Fruit fly (Drosophila melanogaster) whole organism, embryonic: Measurements from ENCODE around the gene CG44000.

ENCODE experiments used
- Awh ChIP-seq: fragments of 200-800 bp; sonication (Bioruptor generic); IDR thresholded peaks from 2 replicates; pipeline ENCODE4, ENCODE4 v1.3.6; 2022; ENCODE audit warnings: missing biosample characterization, missing genetic modification characterization
- Bgb ChIP-seq: fragments of 200-800 bp; sonication (Bioruptor generic); IDR thresholded peaks from 2 replicates; pipeline ENCODE4 v1.3.6; 2022; ENCODE audit warnings: missing biosample characterization, missing genetic modification characterization; ENCODE audit not compliant: partially characterized antibody
- CG11247 ChIP-seq: fragments of 200-800 bp; sonication (Bioruptor generic); IDR thresholded peaks from 2 replicates; pipeline ENCODE4 v1.3.6; 2022; ENCODE audit warnings: missing biosample characterization, missing genetic modification characterization
- CG11560 ChIP-seq: fragments of 200-800 bp; sonication (Bioruptor generic); IDR thresholded peaks from 3 replicates; pipeline ENCODE4 v1.3.6; 2022; ENCODE audit warnings: missing biosample characterization, missing genetic modification characterization
- CG12104 ChIP-seq: fragments of 200-800 bp; sonication (Bioruptor generic); optimal IDR thresholded peaks from 3 replicates; lab custom pipeline; 2016; ENCODE audit warnings: missing biosample characterization, missing genetic modification characterization
- CG12299 ChIP-seq: fragments of 200-800 bp; sonication (Bioruptor generic); optimal IDR thresholded peaks from 2 replicates; lab custom pipeline; 2018; ENCODE audit warnings: missing biosample characterization, mild to moderate bottlenecking, missing genetic modification characterization
- CG1233 ChIP-seq: fragments of 200-800 bp; sonication (Bioruptor generic); optimal IDR thresholded peaks from 4 replicates; lab custom pipeline; 2018; ENCODE audit warnings: missing biosample characterization, mild to moderate bottlenecking, missing genetic modification characterization
- CG14050 ChIP-seq: fragments of 200-800 bp; sonication (Bioruptor generic); IDR thresholded peaks from 3 replicates; pipeline ENCODE4 v1.3.6; 2022; ENCODE audit warnings: missing biosample characterization, missing genetic modification characterization
- CG14860 ChIP-seq: fragments of 200-800 bp; sonication (Bioruptor generic); IDR thresholded peaks from 3 replicates; pipeline ENCODE4 v1.3.6; 2022; ENCODE audit warnings: missing biosample characterization, missing genetic modification characterization; ENCODE audit not compliant: partially characterized antibody
- CG1603 ChIP-seq: fragments of 200-800 bp; sonication (Bioruptor generic); optimal IDR thresholded peaks from 2 replicates; lab custom pipeline; 2019; ENCODE audit warnings: missing biosample characterization, mild to moderate bottlenecking, missing genetic modification characterization, moderate library complexity
- CG1647 ChIP-seq: fragments of 200-800 bp; sonication (Bioruptor generic); optimal IDR thresholded peaks from 3 replicates; lab custom pipeline; 2016; ENCODE audit warnings: missing biosample characterization, missing genetic modification characterization
- CG17361 ChIP-seq: fragments of 200-800 bp; sonication (Bioruptor generic); IDR thresholded peaks from 3 replicates; pipeline ENCODE4 v1.3.6; 2022; ENCODE audit warnings: missing biosample characterization, missing genetic modification characterization
- CG18599 ChIP-seq: fragments of 200-800 bp; sonication (Bioruptor generic); optimal IDR thresholded peaks from 3 replicates; lab custom pipeline; 2017; ENCODE audit warnings: missing biosample characterization, missing genetic modification characterization, mild to moderate bottlenecking, moderate library complexity, missing genetic modification reagents
- CG2116 ChIP-seq: fragments of 200-800 bp; sonication (Bioruptor generic); optimal IDR thresholded peaks from 3 replicates; lab custom pipeline; 2018; ENCODE audit warnings: missing biosample characterization, mild to moderate bottlenecking, missing genetic modification characterization
- CG30403 ChIP-seq: fragments of 200-800 bp; sonication (Bioruptor generic); optimal IDR thresholded peaks from 3 replicates; lab custom pipeline; 2016; ENCODE audit warnings: missing biosample characterization, missing genetic modification characterization
- CG42726 ChIP-seq: fragments of 200-800 bp; sonication (Bioruptor generic); IDR thresholded peaks from 2 replicates; pipeline ENCODE4 v1.3.6; 2022; ENCODE audit warnings: missing biosample characterization, missing genetic modification characterization; ENCODE audit not compliant: partially characterized antibody
- CG4282 ChIP-seq: fragments of 200-800 bp; sonication (Bioruptor generic); optimal IDR thresholded peaks from 2 replicates; lab custom pipeline; 2016; ENCODE audit warnings: missing biosample characterization, missing genetic modification characterization
- CG4424 ChIP-seq: fragments of 200-800 bp; sonication (Bioruptor generic); optimal IDR thresholded peaks from 3 replicates; lab custom pipeline; 2016; ENCODE audit warnings: missing biosample characterization, missing genetic modification characterization
- CG7745 ChIP-seq: fragments of 200-800 bp; sonication (Bioruptor generic); optimal IDR thresholded peaks from 2 replicates; lab custom pipeline; 2018; ENCODE audit warnings: missing biosample characterization, mild to moderate bottlenecking, missing genetic modification characterization, moderate library complexity
- CG9437 ChIP-seq: fragments of 200-800 bp; sonication (Bioruptor generic); optimal IDR thresholded peaks from 2 replicates; lab custom pipeline; 2018; ENCODE audit warnings: missing biosample characterization, mild to moderate bottlenecking, missing genetic modification characterization
- CG9817 ChIP-seq: fragments of 200-800 bp; sonication (Bioruptor generic); optimal IDR thresholded peaks from 2 replicates; lab custom pipeline; 2018; ENCODE audit warnings: missing biosample characterization, mild to moderate bottlenecking, missing genetic modification characterization, moderate library complexity
- Dip2 ChIP-seq: fragments of 200-800 bp; sonication (Bioruptor generic); IDR thresholded peaks from 2 replicates; pipeline ENCODE4 v1.3.6; 2022; ENCODE audit warnings: missing biosample characterization, missing genetic modification characterization
- Drgx ChIP-seq: fragments of 200-800 bp; sonication (Bioruptor generic); IDR thresholded peaks from 2 replicates; pipeline ENCODE4 v1.3.6; 2022; ENCODE audit warnings: missing biosample characterization, missing genetic modification characterization
- Elba2 ChIP-seq: fragments of 200-800 bp; sonication (Bioruptor generic); optimal IDR thresholded peaks from 3 replicates; lab custom pipeline; 2016; ENCODE audit warnings: missing biosample characterization, missing genetic modification characterization
- Ets97D ChIP-seq: fragments of 200-800 bp; sonication (Bioruptor generic); optimal IDR thresholded peaks from 3 replicates; lab custom pipeline; 2016; ENCODE audit warnings: missing biosample characterization, missing genetic modification characterization
- Fer1 ChIP-seq: fragments of 200-800 bp; sonication (Bioruptor generic); optimal IDR thresholded peaks from 2 replicates; lab custom pipeline; 2017; ENCODE audit warnings: missing biosample characterization, mild to moderate bottlenecking, missing genetic modification characterization
- HLHmδ ChIP-seq: fragments of 200-800 bp; sonication (Bioruptor generic); optimal IDR thresholded peaks from 2 replicates; lab custom pipeline; 2018; ENCODE audit warnings: missing biosample characterization, mild to moderate bottlenecking, missing genetic modification characterization, moderate library complexity
- MESR4 ChIP-seq: fragments of 200-800 bp; sonication (Bioruptor generic); optimal IDR thresholded peaks from 2 replicates; lab custom pipeline; 2018; ENCODE audit warnings: missing biosample characterization, mild to moderate bottlenecking, missing genetic modification characterization, moderate library complexity
- MTF-1 ChIP-seq: fragments of 200-800 bp; sonication (Bioruptor generic); optimal IDR thresholded peaks from 2 replicates; lab custom pipeline; 2018; ENCODE audit warnings: missing biosample characterization, mild to moderate bottlenecking, missing genetic modification characterization, borderline replicate concordance
- NC2α ChIP-seq: fragments of 200-800 bp; sonication (Bioruptor generic); optimal IDR thresholded peaks from 2 replicates; lab custom pipeline; 2016; ENCODE audit warnings: missing biosample characterization, missing genetic modification characterization
- Nf-YC ChIP-seq: fragments of 200-800 bp; optimal IDR thresholded peaks from 3 replicates; lab custom pipeline; 2019; ENCODE audit warnings: missing biosample characterization, mild to moderate bottlenecking, missing genetic modification characterization, moderate library complexity
- Sry-δ ChIP-seq: fragments of 200-800 bp; sonication (Bioruptor generic); optimal IDR thresholded peaks from 2 replicates; lab custom pipeline; 2016; ENCODE audit warnings: missing biosample characterization, missing genetic modification characterization
- Tbp ChIP-seq: fragments of >200 bp; optimal IDR thresholded peaks from 2 replicates; lab custom pipeline; 2018; ENCODE audit warnings: missing biosample characterization, missing genetic modification characterization
- amos ChIP-seq: fragments of 200-800 bp; sonication (Bioruptor generic); IDR thresholded peaks from 2 replicates; pipeline ENCODE4 v1.3.6; 2022; ENCODE audit warnings: missing biosample characterization, missing genetic modification characterization; ENCODE audit not compliant: partially characterized antibody
- ato ChIP-seq: fragments of 200-800 bp; sonication (Bioruptor generic); IDR thresholded peaks from 2 replicates; pipeline ENCODE4 v1.3.6; 2022; ENCODE audit warnings: missing biosample characterization, missing genetic modification characterization; ENCODE audit not compliant: partially characterized antibody
- bbx ChIP-seq: fragments of 200-800 bp; sonication (Bioruptor generic); IDR thresholded peaks from 2 replicates; pipeline ENCODE4 v1.3.6; 2022; ENCODE audit warnings: missing biosample characterization, missing genetic modification characterization; ENCODE audit not compliant: partially characterized antibody
- dimm ChIP-seq: fragments of 200-800 bp; sonication (Bioruptor generic); IDR thresholded peaks from 2 replicates; pipeline ENCODE4 v1.3.6; 2022; ENCODE audit warnings: missing biosample characterization, missing genetic modification characterization
- disco-r ChIP-seq: fragments of 200-800 bp; sonication (Bioruptor generic); optimal IDR thresholded peaks from 2 replicates; lab custom pipeline; 2016; ENCODE audit warnings: missing biosample characterization, missing genetic modification characterization
- gcm ChIP-seq: fragments of 200-800 bp; sonication (Bioruptor generic); optimal IDR thresholded peaks from 2 replicates; lab custom pipeline; 2019; ENCODE audit warnings: missing biosample characterization, mild to moderate bottlenecking, missing genetic modification characterization, moderate library complexity
- insv ChIP-seq, 2 experiments: fragments of 200-800 bp; sonication (Bioruptor generic); optimal IDR thresholded peaks; 3 replicates each; lab custom pipeline; 2016 to 2018; ENCODE audit warnings: missing biosample characterization in 2 of 2, missing genetic modification characterization in 2 of 2
- knrl ChIP-seq: fragments of 200-800 bp; sonication (Bioruptor generic); IDR thresholded peaks from 3 replicates; pipeline ENCODE4 v1.3.6; 2022; ENCODE audit warnings: missing biosample characterization, missing genetic modification characterization; ENCODE audit not compliant: partially characterized antibody
- lola ChIP-seq, 3 experiments: fragments of >200 bp in 2 of 3; fragments of 200-800 bp in 1 of 3; sonication (Bioruptor generic) in 1 of 3; optimal IDR thresholded peaks; 2 replicates each; lab custom pipeline; 2017 to 2019; ENCODE audit warnings: missing biosample characterization in 3 of 3, missing genetic modification characterization in 3 of 3, mild to moderate bottlenecking in 1 of 3, moderate library complexity in 1 of 3
- otp ChIP-seq: fragments of 200-800 bp; sonication (Bioruptor generic); IDR thresholded peaks from 3 replicates; pipeline ENCODE4, ENCODE4 v1.3.6; 2022; ENCODE audit warnings: missing biosample characterization, missing genetic modification characterization
- phol ChIP-seq: fragments of 200-800 bp; sonication (Bioruptor generic); optimal IDR thresholded peaks from 3 replicates; lab custom pipeline; 2018; ENCODE audit warnings: missing biosample characterization, mild to moderate bottlenecking, missing genetic modification characterization, moderate library complexity
- pita ChIP-seq: fragments of 200-800 bp; sonication (Bioruptor generic); optimal IDR thresholded peaks from 2 replicates; lab custom pipeline; 2017; ENCODE audit warnings: missing biosample characterization, mild to moderate bottlenecking, missing genetic modification characterization
- sens ChIP-seq: fragments of 200-800 bp; sonication (Bioruptor generic); peaks from one replicate; lab custom pipeline; 2016; ENCODE audit warnings: missing biosample characterization, missing genetic modification characterization
- seq ChIP-seq: fragments of 200-800 bp; sonication (Bioruptor generic); IDR thresholded peaks from 2 replicates; pipeline ENCODE4 v1.3.6; 2022; ENCODE audit warnings: missing biosample characterization, missing genetic modification characterization
- zfh2 ChIP-seq: fragments of 200-800 bp; sonication (Bioruptor generic); optimal IDR thresholded peaks from 2 replicates; lab custom pipeline; 2016; ENCODE audit warnings: missing biosample characterization, missing genetic modification characterization

Gene CG44000

DNA sequence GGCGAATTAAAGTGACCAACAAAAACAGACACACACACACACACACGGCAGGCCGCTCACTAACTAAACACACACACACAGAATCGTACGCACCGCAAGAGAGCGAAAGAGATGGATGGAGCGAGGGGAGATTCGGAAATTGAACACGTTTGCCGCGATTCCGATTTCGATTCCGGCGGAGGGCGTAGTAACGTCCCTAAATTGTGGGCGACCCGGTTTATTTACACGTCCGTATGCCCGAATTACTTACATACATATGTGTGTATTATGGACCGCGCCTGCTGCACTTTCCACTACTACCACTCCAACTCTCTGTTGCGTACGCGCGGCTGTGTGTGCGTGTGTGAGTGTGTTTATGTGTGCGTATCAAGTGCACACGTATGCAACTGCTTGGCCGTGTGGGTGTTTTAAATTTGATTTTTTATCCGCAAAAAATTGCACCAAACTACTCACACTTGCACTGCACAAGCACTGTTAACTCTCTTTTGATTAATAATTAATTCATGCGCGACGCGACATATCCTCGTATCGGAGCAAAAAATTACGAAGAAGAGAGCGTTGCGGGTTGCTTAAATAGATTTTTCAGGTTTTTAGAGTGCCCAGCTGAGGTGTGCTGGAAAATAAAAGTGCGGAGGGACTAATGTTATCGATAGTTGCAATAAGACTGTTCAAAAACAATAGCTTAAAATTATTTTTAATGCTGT is 50.1 kb downstream of the CG44000 start, which contains the start of gene Pgant5 (continued):
- TF ChIP-seq CG12104 (GFP tag; lab: Kevin White, UChicago) (no peak), Nf-YC (peak; percentile 73), CG14050 (GFP tag; lab: Robert Waterston, UW) (no peak), phol (no peak), sens (peak; percentile 80), insv (GFP tag; optimal IDR thresholded peaks at IDR 0.05; lab: Kevin White, UChicago) (peak in 1 of 2 experiments; percentile 90), seq (GFP tag; lab: Robert Waterston, UW) (0 out of 2 replicates have a peak, but pooled peaks have one; percentile 15), bbx (peak; percentile 46; the same call in 1 of the 2 replicates), MESR4 (peak; percentile 82), CG17361 (peak; percentile 43; the same call in 1 of the 3 replicates), knrl (GFP tag; lab: Robert Waterston, UW) (no peak), CG11247 (GFP tag; lab: Robert Waterston, UW) (no peak), CG18599 (GFP tag; lab: Kevin White, UChicago) (peak; percentile 41), Dip2 (no peak), CG4282 (GFP tag; lab: Kevin White, UChicago) (no peak), Ets97D (GFP tag; lab: Kevin White, UChicago) (no peak), CG14860 (GFP tag; lab: Robert Waterston, UW) (peak; percentile 61; the same call in 1 of the 3 replicates), CG9817 (tag; lab: Kevin White, UChicago) (no peak), CG4424 (GFP tag; lab: Kevin White, UChicago) (peak; percentile 23), dimm (GFP tag; lab: Robert Waterston, UW) (no peak), CG1603 (tag; lab: Kevin White, UChicago) (peak; percentile 7), Bgb (GFP tag; lab: Robert Waterston, UW) (peak; percentile 31; the same call in 1 of the 2 replicates), Fer1 (peak; percentile 67), Elba2 (peak; percentile 64), NC2α (GFP tag; lab: Kevin White, UChicago) (no peak), Drgx (GFP tag; lab: Robert Waterston, UW) (peak; percentile 28; the same call in 1 of the 2 replicates), CG30403 (GFP tag; lab: Kevin White, UChicago) (peak; percentile 5), CG7745 (tag; lab: Kevin White, UChicago) (peak; percentile 50), CG1647 (GFP tag; lab: Kevin White, UChicago) (peak; percentile 20), gcm (peak; percentile 55), otp (no peak), CG11560 (tag; lab: Robert Waterston, UW) (no peak), Sry-δ (peak; percentile 28), CG1233 (GFP tag; lab: Kevin White, UChicago) (peak; percentile 18), HLHmδ (GFP tag; lab: Kevin White, UChicago) (no peak), amos (GFP tag; lab: Robert Waterston, UW) (peak; percentile 10), CG12299 (peak; percentile 5), lola (GFP tag; optimal IDR thresholded peaks at IDR 0.05; lab: Kevin White, UChicago) (peak in 1 of 3 experiments; percentile 21), CG42726 (GFP tag; lab: Robert Waterston, UW) (0 out of 2 replicates have a peak, but pooled peaks have one; percentile 35), pita (GFP tag; lab: Kevin White, UChicago) (no peak), Awh (no peak), CG9437 (no peak), CG2116 (GFP tag; lab: Kevin White, UChicago) (no peak), ato (GFP tag; lab: Robert Waterston, UW) (peak; percentile 46), MTF-1 (GFP tag; lab: Kevin White, UChicago) (peak; percentile 20), disco-r (no peak), zfh2 (GFP tag; lab: Kevin White, UChicago) (peak; percentile 6), Tbp (GFP tag; lab: Kevin White, UChicago) (peak; percentile 26)
